Worm (Caenorhabditis elegans) whole organism, midembryonic: ENCODE data around the gene B0303.7.

Source experiments
- T22C8.4 ChIP-seq: fragments of 200-800 bp; sonication (Bioruptor generic); IDR thresholded peaks from 2 replicates; pipeline ENCODE4 v1.3.6; 2022; ENCODE audit warnings: missing genetic modification characterization, missing compliant biosample characterization
- cog-1 ChIP-seq: sonication (generic microtip); optimal IDR thresholded peaks from 2 replicates; lab custom pipeline; 2016; ENCODE audit warnings: missing genetic modification characterization, missing compliant biosample characterization
- flt-1 ChIP-seq: fragments of 200-800 bp; sonication (Bioruptor generic); IDR thresholded peaks from 2 replicates; pipeline ENCODE4 v1.3.6; 2022; ENCODE audit warnings: missing genetic modification characterization, missing compliant biosample characterization
- klf-2 ChIP-seq: fragments of 200-800 bp; sonication (Bioruptor generic); conservative IDR thresholded peaks from 2 replicates; pipeline ENCODE4 v1.3.6; 2022; ENCODE audit warnings: missing genetic modification reagents, missing genetic modification characterization, missing compliant biosample characterization
- med-1 ChIP-seq: sonication (generic microtip); optimal IDR thresholded peaks from 2 replicates; lab custom pipeline; 2017; ENCODE audit warnings: missing genetic modification characterization, mild to moderate bottlenecking, missing compliant biosample characterization, antibody characterized with exemption, missing genetic modification reagents; ENCODE audit not compliant: insufficient read depth
- ref-1 ChIP-seq: fragments of 200-800 bp; sonication (Bioruptor generic); conservative IDR thresholded peaks from 2 replicates; pipeline ENCODE4 v1.3.6; 2022; ENCODE audit warnings: missing genetic modification reagents, missing genetic modification characterization, missing compliant biosample characterization
- tab-1 ChIP-seq: fragments of 200-800 bp; sonication (Bioruptor generic); IDR thresholded peaks from 2 replicates; pipeline ENCODE4 v1.3.6; 2022; ENCODE audit warnings: missing genetic modification characterization, missing compliant biosample characterization
- ztf-23 ChIP-seq: fragments of 200-800 bp; sonication (Bioruptor generic); IDR thresholded peaks from 2 replicates; pipeline ENCODE4 v1.3.6; 2022; ENCODE audit warnings: missing genetic modification reagents, missing genetic modification characterization, missing compliant biosample characterization
- ztf-29 ChIP-seq: fragments of 200-800 bp; sonication (Bioruptor generic); IDR thresholded peaks from 2 replicates; pipeline ENCODE4 v1.3.6; 2022; ENCODE audit warnings: missing genetic modification reagents, missing genetic modification characterization, missing compliant biosample characterization

Gene B0303.7

DNA sequence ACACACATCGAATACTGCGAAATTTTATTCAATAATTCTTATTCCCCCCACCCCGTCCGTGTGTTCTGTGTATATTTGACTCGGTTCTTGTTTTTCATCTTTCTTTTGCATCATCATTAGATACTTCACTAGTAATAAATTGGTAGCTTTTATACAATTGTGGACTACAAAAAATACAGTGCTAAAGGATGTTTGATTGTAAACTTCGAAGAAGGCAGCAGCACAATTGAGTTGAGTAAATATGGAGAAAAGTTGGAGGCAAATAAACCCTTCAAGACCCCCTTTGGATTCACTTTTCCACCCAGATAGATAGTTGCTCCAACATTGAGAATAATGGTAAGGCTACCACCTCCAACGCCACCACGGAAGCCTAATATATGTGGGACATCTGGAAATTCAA, at the start of gene B0303.7:
Gene B0303.7, plus strand, starts transcription at position 301 of the 400 bp plus-strand sequence.
- TF ChIP-seq ref-1: no peak
- no peak for TF ChIP-seq cog-1 (tag; lab: Kevin White, UChicago)
- TF ChIP-seq ztf-29: no peak
- TF ChIP-seq klf-2 (GFP tag; lab: Robert Waterston, UW): no peak

DNA sequence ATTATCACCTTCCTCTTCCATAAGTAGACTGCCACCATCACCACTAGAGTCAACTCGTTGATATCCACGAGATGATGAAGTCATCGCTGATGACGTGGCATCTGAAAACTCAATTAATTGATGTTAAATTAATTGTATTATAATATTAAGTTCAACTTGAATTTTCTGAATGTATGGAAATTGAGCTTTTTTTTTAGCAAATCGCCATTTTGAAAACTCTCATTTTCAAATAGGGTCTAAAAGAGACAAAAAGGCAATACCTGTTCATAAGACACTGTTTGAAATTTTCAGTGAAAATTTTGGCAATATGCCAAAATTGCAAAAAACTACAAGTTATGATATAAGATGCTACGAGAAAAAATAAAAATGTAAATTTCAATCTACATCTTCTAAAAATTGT, 49.8 kb upstream of the B0303.7 start, which contains the start of gene twk-7:
Gene twk-7, minus strand, starts transcription at position 101 of the 400 bp plus-strand sequence.
- TF ChIP-seq cog-1 (tag; lab: Kevin White, UChicago): no peak
- TF ChIP-seq med-1 (GFP tag; lab: Kevin White, UChicago): no peak
- TF ChIP-seq tab-1 (GFP tag; lab: Robert Waterston, UW): no peak
- TF ChIP-seq ztf-23 (GFP tag; lab: Robert Waterston, UW): no peak
- no peak for TF ChIP-seq klf-2 (GFP tag; lab: Robert Waterston, UW)
- no peak for TF ChIP-seq ztf-29
- no peak for TF ChIP-seq flt-1 (GFP tag; lab: Robert Waterston, UW)
- TF ChIP-seq ref-1: no peak
- TF ChIP-seq T22C8.4 (GFP tag; lab: Robert Waterston, UW): no peak

DNA sequence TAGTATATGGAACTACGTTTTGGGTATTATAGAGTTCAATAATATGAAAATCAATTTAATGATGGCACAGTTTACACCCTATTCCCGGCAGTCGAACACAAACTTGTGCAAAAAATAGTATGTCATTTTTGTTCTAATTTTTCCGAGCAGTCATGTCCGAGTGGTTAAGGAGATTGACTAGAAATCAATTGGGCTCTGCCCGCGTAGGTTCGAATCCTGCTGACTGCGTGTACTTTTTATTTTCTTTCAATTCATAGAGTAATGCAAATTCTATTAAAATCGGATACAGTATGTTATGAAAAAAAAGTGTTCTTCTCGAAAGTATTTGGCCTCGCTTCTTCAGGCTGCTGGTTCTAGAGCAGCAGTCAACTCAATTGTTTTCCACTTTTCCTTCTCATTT, 47.4 kb upstream of the B0303.7 start:
- TF ChIP-seq klf-2 (GFP tag; lab: Robert Waterston, UW): no peak

DNA sequence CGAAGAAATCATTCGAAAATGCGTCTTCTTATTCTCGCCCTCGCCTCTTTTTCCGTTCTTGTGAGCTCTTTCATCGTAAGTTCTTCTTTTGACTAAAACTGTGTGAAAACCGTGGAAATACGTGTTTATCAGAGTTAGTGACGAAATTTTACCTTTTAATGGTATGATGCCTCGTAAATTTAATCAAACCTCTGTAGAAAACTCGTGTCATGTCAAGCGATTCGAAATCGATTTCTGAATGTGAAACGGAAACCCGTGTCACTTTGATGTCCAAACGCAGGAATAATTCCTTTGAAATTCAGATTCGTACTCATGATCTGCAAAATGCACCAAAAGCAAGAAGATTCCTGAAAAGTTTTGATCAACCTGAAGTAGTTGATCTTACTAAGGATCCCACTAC, 44.8 kb upstream of the B0303.7 start, which contains the start of gene F22B7.3:
Gene F22B7.3, plus strand, starts transcription at position 301 of the 400 bp plus-strand sequence.
- TF ChIP-seq T22C8.4 (GFP tag; lab: Robert Waterston, UW) (no peak), flt-1 (GFP tag; lab: Robert Waterston, UW) (no peak), ztf-23 (GFP tag; lab: Robert Waterston, UW) (no peak), med-1 (GFP tag; lab: Kevin White, UChicago) (no peak), klf-2 (GFP tag; lab: Robert Waterston, UW) (no peak), tab-1 (GFP tag; lab: Robert Waterston, UW) (no peak), ztf-29 (no peak), ref-1 (no peak), cog-1 (tag; lab: Kevin White, UChicago) (no peak)

DNA sequence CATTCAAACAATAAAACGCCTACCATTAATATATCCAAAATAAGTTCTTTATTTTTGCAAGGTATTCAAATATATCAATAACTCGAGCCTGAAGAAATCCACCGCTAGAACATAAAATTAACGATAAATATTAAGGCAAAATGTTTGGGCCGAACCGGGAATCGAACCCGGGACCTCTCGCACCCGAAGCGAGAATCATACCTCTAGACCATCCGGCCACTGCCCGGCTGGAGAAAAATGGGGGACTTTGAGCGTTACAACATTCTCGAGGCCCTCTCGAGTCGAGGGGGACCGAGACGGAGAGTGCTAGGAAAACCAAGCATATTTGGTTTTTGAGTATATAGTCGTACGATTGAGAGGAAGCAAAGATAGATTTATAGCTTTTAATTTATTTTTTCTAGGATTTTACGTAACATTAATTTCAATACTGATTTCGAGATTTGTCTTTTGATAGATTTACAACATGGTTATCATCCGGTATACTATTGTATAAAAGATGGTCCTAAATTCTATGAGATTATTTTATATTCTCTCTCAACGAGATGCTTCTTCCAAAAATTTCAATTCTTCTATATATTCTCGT, 43.1 kb upstream of the B0303.7 start, which contains the start of gene flp-23:
Gene flp-23, plus strand, starts transcription at position 533 of the 583 bp plus-strand sequence.
- TF ChIP-seq flt-1 (GFP tag; lab: Robert Waterston, UW) (peak; percentile 91), ztf-29 (peak; percentile 74), tab-1 (GFP tag; lab: Robert Waterston, UW) (peak; percentile 93), med-1 (GFP tag; lab: Kevin White, UChicago) (peak; percentile 51), cog-1 (tag; lab: Kevin White, UChicago) (peak; percentile 80), T22C8.4 (GFP tag; lab: Robert Waterston, UW) (peak; percentile 74), klf-2 (GFP tag; lab: Robert Waterston, UW) (peak; percentile 77), ztf-23 (GFP tag; lab: Robert Waterston, UW) (peak; percentile 87), ref-1 (peak; percentile 80)

DNA sequence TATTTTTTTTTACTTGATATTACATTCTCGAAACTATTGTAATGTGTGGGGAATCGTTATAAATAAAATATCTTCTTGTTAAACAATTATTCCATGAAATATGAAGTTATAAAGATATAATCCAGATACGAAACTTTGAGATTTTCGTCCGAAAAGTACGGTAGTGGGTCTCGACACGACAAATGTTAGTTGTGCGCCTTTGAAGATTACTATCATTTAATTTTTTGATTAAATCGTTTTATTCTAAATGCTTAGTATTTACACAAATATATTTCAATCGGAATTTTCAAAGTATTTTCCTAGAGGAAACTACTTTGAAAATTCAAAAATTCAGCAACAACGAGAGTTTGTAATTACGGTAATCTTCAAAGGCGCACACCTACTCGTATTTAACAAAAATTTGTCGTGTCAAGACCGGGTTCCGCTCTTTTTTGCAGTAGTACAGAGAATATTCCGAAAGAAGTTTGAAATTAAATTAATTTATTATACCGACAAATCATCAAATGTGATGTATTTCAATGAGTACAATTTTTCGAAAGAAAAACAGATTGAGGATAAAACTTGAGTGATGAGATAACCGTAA, 41.2 kb upstream of the B0303.7 start:
- TF ChIP-seq cog-1 (tag; lab: Kevin White, UChicago) (no peak), T22C8.4 (GFP tag; lab: Robert Waterston, UW) (no peak), ztf-29 (no peak), tab-1 (GFP tag; lab: Robert Waterston, UW) (no peak), ref-1 (no peak), klf-2 (GFP tag; lab: Robert Waterston, UW) (no peak), flt-1 (GFP tag; lab: Robert Waterston, UW) (no peak), ztf-23 (GFP tag; lab: Robert Waterston, UW) (no peak), med-1 (GFP tag; lab: Kevin White, UChicago) (no peak)

DNA sequence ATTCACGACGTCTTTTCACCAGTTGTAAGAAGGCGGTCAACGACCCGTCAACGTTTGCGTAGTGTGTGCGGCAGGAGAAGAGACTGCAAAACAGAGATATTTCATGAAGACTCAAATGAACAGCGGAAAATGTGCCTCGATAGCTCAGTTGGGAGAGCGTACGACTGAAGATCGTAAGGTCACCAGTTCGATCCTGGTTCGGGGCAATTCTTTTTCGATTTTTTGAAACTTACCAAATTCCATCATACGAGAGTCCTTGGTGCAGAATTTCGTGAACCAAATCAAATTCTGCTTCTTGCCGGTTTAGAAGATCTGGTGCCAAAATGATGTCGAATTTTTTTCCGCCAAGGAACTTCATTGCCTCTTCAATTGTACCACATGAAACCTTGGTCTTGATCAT, 40.5 kb upstream of the B0303.7 start:
- TF ChIP-seq med-1 (GFP tag; lab: Kevin White, UChicago) (peak; percentile 24), ztf-29 (peak; percentile 62; the same call in 1 of the 2 replicates), T22C8.4 (GFP tag; lab: Robert Waterston, UW) (peak; percentile 39; the same call in 1 of the 2 replicates), ztf-23 (GFP tag; lab: Robert Waterston, UW) (peak; percentile 75), cog-1 (tag; lab: Kevin White, UChicago) (no peak), ref-1 (peak; percentile 45; the same call in 1 of the 2 replicates), tab-1 (GFP tag; lab: Robert Waterston, UW) (peak; percentile 79; the same call in 1 of the 2 replicates), flt-1 (GFP tag; lab: Robert Waterston, UW) (peak; percentile 85), klf-2 (GFP tag; lab: Robert Waterston, UW) (peak; percentile 69; the same call in 1 of the 2 replicates)

DNA sequence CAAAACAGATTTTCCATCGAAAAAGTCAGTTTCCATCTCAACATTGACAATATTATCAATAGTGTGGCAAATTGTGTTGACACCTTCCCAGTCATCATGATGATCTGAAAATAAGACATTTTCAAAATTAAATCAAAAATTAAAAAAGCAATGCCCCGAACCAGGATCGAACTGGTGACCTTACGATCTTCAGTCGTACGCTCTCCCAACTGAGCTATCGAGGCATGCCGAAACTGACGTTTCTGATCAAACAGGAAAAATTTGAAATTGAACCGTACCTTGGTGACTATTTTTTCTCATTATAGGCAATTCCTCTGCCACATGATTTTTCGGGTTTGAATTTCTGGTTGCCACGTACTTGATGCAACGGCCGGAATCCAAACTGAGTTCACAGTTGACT, 40.0 kb upstream of the B0303.7 start:
- TF ChIP-seq ref-1: no peak
- TF ChIP-seq ztf-29: no peak
- TF ChIP-seq cog-1 (tag; lab: Kevin White, UChicago): no peak
- no peak for TF ChIP-seq tab-1 (GFP tag; lab: Robert Waterston, UW)
- TF ChIP-seq klf-2 (GFP tag; lab: Robert Waterston, UW): no peak
- TF ChIP-seq ztf-23 (GFP tag; lab: Robert Waterston, UW): no peak
- no peak for TF ChIP-seq flt-1 (GFP tag; lab: Robert Waterston, UW)
- TF ChIP-seq T22C8.4 (GFP tag; lab: Robert Waterston, UW): no peak
- TF ChIP-seq med-1 (GFP tag; lab: Kevin White, UChicago): no peak

DNA sequence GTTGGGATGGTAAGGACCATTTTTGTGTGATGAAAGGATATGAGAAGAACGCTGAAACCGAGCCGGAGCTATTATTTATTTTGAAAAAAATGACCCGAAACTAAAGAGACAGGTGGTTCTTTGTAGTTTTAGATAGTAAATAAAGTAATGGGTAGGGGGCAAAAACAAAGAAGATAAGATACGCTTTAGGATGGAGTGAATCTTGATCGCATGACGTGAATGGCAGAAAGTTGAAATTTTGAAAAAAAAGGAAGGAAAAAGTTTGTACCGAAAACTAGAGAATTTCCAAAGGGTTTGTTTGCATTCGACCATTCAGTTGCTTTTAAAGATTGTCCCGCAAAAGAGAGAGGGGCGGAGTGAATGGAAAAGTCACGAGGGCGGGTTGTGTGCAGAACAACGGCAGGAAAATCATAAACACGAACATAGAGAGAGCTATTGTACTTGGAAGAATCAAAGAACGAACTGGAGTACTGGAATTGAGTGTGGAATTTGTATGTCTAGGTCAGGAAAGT, 39.5 kb upstream of the B0303.7 start, which contains the start of gene F22B7.9:
Gene F22B7.9, minus strand, starts transcription at position 51 of the 512 bp plus-strand sequence.
- TF ChIP-seq cog-1 (tag; lab: Kevin White, UChicago) (no peak), T22C8.4 (GFP tag; lab: Robert Waterston, UW) (no peak), ztf-29 (no peak), ref-1 (no peak), tab-1 (GFP tag; lab: Robert Waterston, UW) (no peak), flt-1 (GFP tag; lab: Robert Waterston, UW) (no peak), klf-2 (GFP tag; lab: Robert Waterston, UW) (no peak), ztf-23 (GFP tag; lab: Robert Waterston, UW) (no peak)
